Worm (Caenorhabditis elegans) whole organism, late embryonic: ENCODE results near the gene F32G8.3.

Experiments
- elt-2 ChIP-seq: sonication (generic microtip); optimal IDR thresholded peaks from 2 replicates; lab custom pipeline; 2016; ENCODE audit warnings: missing genetic modification reagents, missing genetic modification characterization, missing compliant biosample characterization
- ets-4 ChIP-seq: sonication (generic microtip); optimal IDR thresholded peaks from 2 replicates; lab custom pipeline; 2016; ENCODE audit warnings: missing genetic modification characterization, missing compliant biosample characterization
- fkh-10 ChIP-seq: fragments of 150-350 bp; optimal IDR thresholded peaks from 2 replicates; lab custom pipeline; 2014; ENCODE audit warnings: missing biosample characterization, missing genetic modification reagents, missing genetic modification characterization
- rnt-1 ChIP-seq: sonication (generic microtip); optimal IDR thresholded peaks from 2 replicates; lab custom pipeline; 2016; ENCODE audit warnings: missing genetic modification characterization, missing compliant biosample characterization

- TF ChIP-seq elt-2 (no peak), rnt-1 (tag; lab: Kevin White, UChicago) (no peak), ets-4 (no peak), fkh-10 (GFP tag; lab: Kevin White, UChicago) (no peak)
These were observed 2.0 kb upstream of the F32G8.3 start for ce11 chrV:10557094-10557493.
